Worm (Caenorhabditis elegans) whole organism, mixed stage, embryonic: ENCODE results near the gene F59B2.3.

Experiments
- elt-3 ChIP-seq: fragments of 150-350 bp; optimal IDR thresholded peaks from 2 replicates; lab custom pipeline; 2014; ENCODE audit warnings: missing biosample characterization, missing genetic modification characterization
- flh-1 ChIP-seq: fragments of 200-800 bp; sonication (Bioruptor generic); optimal IDR thresholded peaks from 2 replicates; lab custom pipeline; 2018; ENCODE audit warnings: mild to moderate bottlenecking, missing genetic modification characterization, moderate library complexity, missing compliant biosample characterization
- snpc-4 ChIP-seq: fragments of 150-350 bp; optimal IDR thresholded peaks from 2 replicates; lab custom pipeline; 2014; ENCODE audit warnings: missing biosample characterization, missing genetic modification characterization
- unc-39 ChIP-seq: fragments of 150-350 bp; optimal IDR thresholded peaks from 2 replicates; lab custom pipeline; 2014; ENCODE audit warnings: missing biosample characterization, missing genetic modification characterization
- unc-62 ChIP-seq: fragments of 150-350 bp; optimal IDR thresholded peaks from 2 replicates; lab custom pipeline; 2014; ENCODE audit warnings: missing biosample characterization, missing genetic modification reagents, missing genetic modification characterization

DNA sequence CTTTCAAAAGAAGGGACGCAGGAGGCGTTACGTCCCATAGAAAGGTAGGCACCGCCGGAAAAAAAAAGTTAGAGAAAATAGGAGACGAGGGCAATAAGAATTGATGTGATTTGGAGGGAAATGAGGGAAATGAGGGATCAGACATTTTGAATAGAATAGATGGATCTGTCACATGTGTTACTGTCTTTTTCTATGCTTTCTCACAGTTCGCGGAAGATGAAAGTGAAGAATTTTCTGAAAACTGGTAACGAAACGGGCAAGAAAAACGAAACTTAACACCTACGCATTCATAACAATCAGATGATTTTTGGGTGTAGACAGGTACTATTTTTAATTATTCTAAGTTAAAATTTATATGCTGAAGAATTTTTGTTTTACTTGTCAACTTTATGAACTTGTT lies 38.1 kb upstream of the F59B2.3 start, which contains the start of gene R107.9:
- TF ChIP-seq flh-1 (GFP tag; lab: Kevin White, UChicago), result no peak
- no peak for TF ChIP-seq unc-62 (GFP tag; lab: Kevin White, UChicago)
- no peak for TF ChIP-seq elt-3
- no peak for TF ChIP-seq unc-39
- no peak for TF ChIP-seq snpc-4
